Fruit fly (Drosophila melanogaster) whole organism, embryonic: ENCODE data around the gene CG32106.

Experiments used
- Atf-2 ChIP-seq: fragments of 200-800 bp; sonication (Bioruptor generic); optimal IDR thresholded peaks from 2 replicates; lab custom pipeline; 2016; ENCODE audit warnings: missing biosample characterization, missing genetic modification characterization
- Blimp-1 ChIP-seq: fragments of 200-800 bp; sonication (Bioruptor generic); optimal IDR thresholded peaks from 3 replicates; lab custom pipeline; 2018; ENCODE audit warnings: missing biosample characterization, missing genetic modification characterization, mild to moderate bottlenecking, moderate library complexity, missing genetic modification reagents
- CG11560 ChIP-seq: fragments of 200-800 bp; sonication (Bioruptor generic); IDR thresholded peaks from 3 replicates; pipeline ENCODE4 v1.3.6; 2022; ENCODE audit warnings: missing biosample characterization, missing genetic modification characterization
- CG12744 ChIP-seq: fragments of 200-800 bp; sonication (Bioruptor generic); optimal IDR thresholded peaks from 2 replicates; lab custom pipeline; 2016; ENCODE audit warnings: missing biosample characterization, missing genetic modification characterization
- CG12942 ChIP-seq: fragments of 200-800 bp; sonication (Bioruptor generic); optimal IDR thresholded peaks from 3 replicates; lab custom pipeline; 2016; ENCODE audit warnings: missing biosample characterization, missing genetic modification characterization
- CG13296 ChIP-seq: fragments of 200-800 bp; sonication (Bioruptor generic); optimal IDR thresholded peaks from 3 replicates; lab custom pipeline; 2018; ENCODE audit warnings: missing biosample characterization, mild to moderate bottlenecking, missing genetic modification characterization
- CG14050 ChIP-seq: fragments of 200-800 bp; sonication (Bioruptor generic); IDR thresholded peaks from 3 replicates; pipeline ENCODE4 v1.3.6; 2022; ENCODE audit warnings: missing biosample characterization, missing genetic modification characterization
- CG14667 ChIP-seq: fragments of 200-800 bp; sonication (Bioruptor generic); IDR thresholded peaks from 2 replicates; pipeline ENCODE4 v1.3.6; 2022; ENCODE audit warnings: missing biosample characterization, missing genetic modification characterization
- CG14965 ChIP-seq: fragments of 200-800 bp; sonication (Bioruptor generic); optimal IDR thresholded peaks from 2 replicates; lab custom pipeline; 2016; ENCODE audit warnings: missing biosample characterization, missing genetic modification characterization, borderline replicate concordance
- CG1529 ChIP-seq: fragments of 200-800 bp; sonication (Bioruptor generic); optimal IDR thresholded peaks from 3 replicates; lab custom pipeline; 2018; ENCODE audit warnings: missing biosample characterization, missing genetic modification characterization
- CG17328 ChIP-seq: fragments of 200-800 bp; sonication (Bioruptor generic); IDR thresholded peaks from 2 replicates; pipeline ENCODE4 v1.3.6; 2022; ENCODE audit warnings: missing biosample characterization, missing genetic modification characterization
- CG17802 ChIP-seq: fragments of 200-800 bp; sonication (Bioruptor generic); optimal IDR thresholded peaks from 2 replicates; lab custom pipeline; 2018; ENCODE audit warnings: missing biosample characterization, mild to moderate bottlenecking, missing genetic modification characterization, moderate library complexity
- CG18764 ChIP-seq: fragments of 200-800 bp; sonication (Bioruptor generic); optimal IDR thresholded peaks from 3 replicates; lab custom pipeline; 2016; ENCODE audit warnings: missing biosample characterization, missing genetic modification characterization
- CG2678 ChIP-seq: fragments of 200-800 bp; sonication (Bioruptor generic); optimal IDR thresholded peaks from 3 replicates; lab custom pipeline; 2019; ENCODE audit warnings: missing biosample characterization, mild to moderate bottlenecking, missing genetic modification characterization, moderate library complexity
- CG31365 ChIP-seq: fragments of 200-800 bp; sonication (Bioruptor generic); optimal IDR thresholded peaks from 2 replicates; lab custom pipeline; 2018; ENCODE audit warnings: missing biosample characterization, mild to moderate bottlenecking, missing genetic modification characterization
- CG34376 ChIP-seq: fragments of 200-800 bp; sonication (Bioruptor generic); optimal IDR thresholded peaks from 2 replicates; lab custom pipeline; 2018; ENCODE audit warnings: missing biosample characterization, mild to moderate bottlenecking, missing genetic modification characterization
- CG4328 ChIP-seq: fragments of 200-800 bp; sonication (Bioruptor generic); optimal IDR thresholded peaks from 3 replicates; lab custom pipeline; 2017; ENCODE audit warnings: missing biosample characterization, missing genetic modification reagents, missing genetic modification characterization
- CG4424 ChIP-seq: fragments of 200-800 bp; sonication (Bioruptor generic); optimal IDR thresholded peaks from 3 replicates; lab custom pipeline; 2016; ENCODE audit warnings: missing biosample characterization, missing genetic modification characterization
- CG4617 ChIP-seq: fragments of 200-800 bp; sonication (Bioruptor generic); optimal IDR thresholded peaks from 3 replicates; lab custom pipeline; 2016; ENCODE audit warnings: missing biosample characterization, missing genetic modification characterization, borderline replicate concordance
- CG4820 ChIP-seq: fragments of 200-800 bp; sonication (Bioruptor generic); optimal IDR thresholded peaks from 3 replicates; lab custom pipeline; 2016; ENCODE audit warnings: missing biosample characterization, missing genetic modification characterization
- CG5245 ChIP-seq: fragments of 200-800 bp; sonication (Bioruptor generic); optimal IDR thresholded peaks from 3 replicates; lab custom pipeline; 2016; ENCODE audit warnings: missing biosample characterization, missing genetic modification characterization
- CG6272 ChIP-seq: fragments of 200-800 bp; sonication (Bioruptor generic); IDR thresholded peaks from 2 replicates; pipeline ENCODE4 v1.3.6; 2022; ENCODE audit warnings: missing biosample characterization, missing genetic modification characterization
- CG6791 ChIP-seq: fragments of 200-800 bp; sonication (Bioruptor generic); IDR thresholded peaks from 3 replicates; pipeline ENCODE4 v1.3.6; 2022; ENCODE audit warnings: missing biosample characterization, missing genetic modification characterization; ENCODE audit not compliant: partially characterized antibody
- CG7372 ChIP-seq: fragments of 200-800 bp; sonication (Bioruptor generic); IDR thresholded peaks from 2 replicates; pipeline ENCODE4 v1.3.6; 2022; ENCODE audit warnings: missing biosample characterization, missing genetic modification characterization
- CG8290 ChIP-seq, 3 experiments: fragments of 200-800 bp; sonication (Bioruptor generic); optimal IDR thresholded peaks; 2 replicates each; lab custom pipeline; 2016 to 2019; ENCODE audit warnings: missing biosample characterization in 3 of 3, missing genetic modification characterization in 3 of 3, mild to moderate bottlenecking in 2 of 3, moderate library complexity in 1 of 3
- CG8359 ChIP-seq: fragments of 200-800 bp; sonication (Bioruptor generic); optimal IDR thresholded peaks from 2 replicates; lab custom pipeline; 2017; ENCODE audit warnings: missing biosample characterization, mild to moderate bottlenecking, missing genetic modification characterization, borderline replicate concordance
- CG9797 ChIP-seq: fragments of 200-800 bp; sonication (Bioruptor generic); optimal IDR thresholded peaks from 3 replicates; lab custom pipeline; 2018; ENCODE audit warnings: missing biosample characterization, mild to moderate bottlenecking, missing genetic modification characterization
- Dfd ChIP-seq, 2 experiments: fragments of >200 bp; optimal IDR thresholded peaks; 2 replicates each; lab custom pipeline; 2017; ENCODE audit warnings: missing biosample characterization in 2 of 2, missing genetic modification characterization in 2 of 2
- E2f2 ChIP-seq: fragments of 200-800 bp; sonication (Bioruptor generic); IDR thresholded peaks from 2 replicates; pipeline ENCODE4 v1.3.6; 2022; ENCODE audit warnings: missing biosample characterization, missing genetic modification characterization
- H15 ChIP-seq: fragments of 200-800 bp; sonication (Bioruptor generic); IDR thresholded peaks from 3 replicates; pipeline ENCODE4 v1.3.6; 2022; ENCODE audit warnings: missing biosample characterization, missing genetic modification characterization
- NFAT ChIP-seq: fragments of 200-800 bp; sonication (Bioruptor generic); IDR thresholded peaks from 2 replicates; pipeline ENCODE4 v1.3.6; 2022; ENCODE audit warnings: missing biosample characterization, missing genetic modification characterization
- NfI ChIP-seq: fragments of 200-800 bp; sonication (Bioruptor generic); optimal IDR thresholded peaks from 3 replicates; lab custom pipeline; 2018; ENCODE audit warnings: missing biosample characterization, mild to moderate bottlenecking, missing genetic modification characterization, moderate library complexity
- ac ChIP-seq: fragments of 200-800 bp; sonication (Bioruptor generic); optimal IDR thresholded peaks from 3 replicates; lab custom pipeline; 2017; ENCODE audit warnings: missing biosample characterization, mild to moderate bottlenecking, missing genetic modification characterization
- amos ChIP-seq: fragments of 200-800 bp; sonication (Bioruptor generic); IDR thresholded peaks from 2 replicates; pipeline ENCODE4 v1.3.6; 2022; ENCODE audit warnings: missing biosample characterization, missing genetic modification characterization; ENCODE audit not compliant: partially characterized antibody
- ara ChIP-seq: fragments of 200-800 bp; sonication (Bioruptor generic); IDR thresholded peaks from 2 replicates; pipeline ENCODE4 v1.3.6; 2022; ENCODE audit warnings: missing biosample characterization, missing genetic modification characterization
- bsh ChIP-seq, 2 experiments: fragments of 200-800 bp; sonication (Bioruptor generic); optimal IDR thresholded peaks; 2 replicates each; lab custom pipeline; 2017 to 2018; ENCODE audit warnings: mild to moderate bottlenecking in 2 of 2, missing biosample characterization in 2 of 2, missing genetic modification characterization in 2 of 2, moderate library complexity in 1 of 2
- chinmo ChIP-seq: fragments of 200-800 bp; sonication (Bioruptor generic); IDR thresholded peaks from 4 replicates; pipeline ENCODE4 v1.3.6; 2022; ENCODE audit warnings: missing biosample characterization, missing genetic modification characterization; ENCODE audit not compliant: partially characterized antibody
- dmrt11E ChIP-seq: fragments of 200-800 bp; sonication (Bioruptor generic); optimal IDR thresholded peaks from 3 replicates; lab custom pipeline; 2018; ENCODE audit warnings: missing biosample characterization, mild to moderate bottlenecking, missing genetic modification characterization, moderate library complexity
- gcm2 ChIP-seq: fragments of 200-800 bp; sonication (Bioruptor generic); optimal IDR thresholded peaks from 2 replicates; lab custom pipeline; 2016; ENCODE audit warnings: missing biosample characterization, missing genetic modification characterization
- gfzf ChIP-seq: fragments of 200-800 bp; sonication (Bioruptor generic); optimal IDR thresholded peaks from 2 replicates; lab custom pipeline; 2016; ENCODE audit warnings: missing biosample characterization, mild to moderate bottlenecking, missing genetic modification characterization, moderate library complexity
- kah ChIP-seq: fragments of 200-800 bp; sonication (Bioruptor generic); optimal IDR thresholded peaks from 2 replicates; lab custom pipeline; 2018; ENCODE audit warnings: missing biosample characterization, mild to moderate bottlenecking, missing genetic modification characterization
- nerfin-1 ChIP-seq: fragments of 200-800 bp; sonication (Bioruptor generic); optimal IDR thresholded peaks from 3 replicates; lab custom pipeline; 2019; ENCODE audit warnings: missing biosample characterization, mild to moderate bottlenecking, missing genetic modification characterization, moderate library complexity
- org-1 ChIP-seq: fragments of 200-800 bp; sonication (Bioruptor generic); optimal IDR thresholded peaks from 2 replicates; lab custom pipeline; 2017; ENCODE audit warnings: missing biosample characterization, missing genetic modification characterization
- p53 ChIP-seq: fragments of 200-800 bp; sonication (Bioruptor generic); optimal IDR thresholded peaks from 2 replicates; lab custom pipeline; 2016; ENCODE audit warnings: missing biosample characterization, missing genetic modification characterization
- pfk ChIP-seq: fragments of 200-800 bp; sonication (Bioruptor generic); optimal IDR thresholded peaks from 2 replicates; lab custom pipeline; 2018; ENCODE audit warnings: missing biosample characterization, mild to moderate bottlenecking, missing genetic modification characterization, moderate library complexity
- repo ChIP-seq: fragments of 200-800 bp; sonication (Bioruptor generic); optimal IDR thresholded peaks from 2 replicates; lab custom pipeline; 2016; ENCODE audit warnings: missing biosample characterization, missing genetic modification characterization
- sens ChIP-seq: fragments of 200-800 bp; sonication (Bioruptor generic); peaks from one replicate; lab custom pipeline; 2016; ENCODE audit warnings: missing biosample characterization, missing genetic modification characterization
- sim ChIP-seq: fragments of 200-800 bp; sonication (Bioruptor generic); IDR thresholded peaks from 2 replicates; pipeline ENCODE4 v1.3.6; 2022; ENCODE audit warnings: missing biosample characterization, missing genetic modification characterization
- slou ChIP-seq: fragments of 200-800 bp; sonication (Bioruptor generic); optimal IDR thresholded peaks from 3 replicates; lab custom pipeline; 2016; ENCODE audit warnings: missing biosample characterization, missing genetic modification characterization
- so ChIP-seq: fragments of 200-800 bp; sonication (Bioruptor generic); IDR thresholded peaks from 3 replicates; pipeline ENCODE4 v1.3.6; 2022; ENCODE audit warnings: missing biosample characterization, missing genetic modification characterization

Gene CG32106

DNA sequence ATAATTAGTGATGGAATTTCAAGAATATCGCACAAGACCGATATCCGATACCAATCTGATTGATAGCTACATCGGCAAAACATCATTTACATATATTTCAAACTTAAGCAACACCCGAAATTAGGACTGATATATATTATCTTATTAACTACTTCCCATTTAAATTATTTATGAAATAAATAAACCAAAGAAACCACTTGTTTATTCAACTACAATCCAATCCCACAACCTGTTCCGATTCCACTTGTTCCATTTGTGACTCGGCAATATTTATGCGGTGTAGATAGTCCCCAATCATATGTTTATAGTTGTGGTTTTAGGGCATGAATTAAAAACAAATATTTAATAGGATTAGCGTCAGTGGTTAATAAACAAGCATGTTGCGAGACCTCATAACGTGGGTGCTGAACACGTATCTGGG, 23.7 kb downstream of the CG32106 start, which contains the start of the genes CG10973 and Vps13D (continued):
- peak; percentile 32 for TF ChIP-seq CG8290 (GFP tag; optimal IDR thresholded peaks at IDR 0.05; lab: Kevin White, UChicago)
- no peak for TF ChIP-seq CG8290 (tag; optimal IDR thresholded peaks at IDR 0.05; lab: Kevin White, UChicago)
- peak; percentile 50 for TF ChIP-seq CG8359
- TF ChIP-seq CG13296 (GFP tag; lab: Kevin White, UChicago) = no peak
- peak; percentile 40; the same call in 1 of the 2 replicates for TF ChIP-seq E2f2 (GFP tag; lab: Robert Waterston, UW)
- TF ChIP-seq Blimp-1 (GFP tag; lab: Kevin White, UChicago) = no peak
- no peak for TF ChIP-seq Atf-2 (GFP tag; lab: Kevin White, UChicago)
- no peak for TF ChIP-seq repo (GFP tag; lab: Kevin White, UChicago)
- TF ChIP-seq CG14667 = no peak; the same call in 1 of the 2 replicates
- no peak for TF ChIP-seq CG1529
- no peak for TF ChIP-seq so
- peak; percentile 88 for TF ChIP-seq amos (GFP tag; lab: Robert Waterston, UW)
- TF ChIP-seq CG2678 (tag; lab: Kevin White, UChicago) = no peak
- TF ChIP-seq Dfd (GFP tag; optimal IDR thresholded peaks at IDR 0.05; lab: Kevin White, UChicago) = no peak
- TF ChIP-seq ara (GFP tag; lab: Robert Waterston, UW) = no peak; the same call in 1 of the 2 replicates
- TF ChIP-seq chinmo (GFP tag; lab: Robert Waterston, UW) = no peak; the same call in 2 of the 4 replicates
- no peak for TF ChIP-seq bsh (GFP tag; optimal IDR thresholded peaks at IDR 0.05; lab: Kevin White, UChicago)
- peak; percentile 96 for TF ChIP-seq pfk (GFP tag; lab: Kevin White, UChicago)
- TF ChIP-seq slou (GFP tag; lab: Kevin White, UChicago) = peak; percentile 57
- peak; percentile 39 for TF ChIP-seq gfzf (GFP tag; lab: Kevin White, UChicago)
- no peak for TF ChIP-seq CG5245
- no peak; the same call in 2 of the 3 replicates for TF ChIP-seq CG11560 (tag; lab: Robert Waterston, UW)
- TF ChIP-seq gcm2 (GFP tag; lab: Kevin White, UChicago) = peak; percentile 9
- TF ChIP-seq NFAT = no peak
- TF ChIP-seq ac (GFP tag; lab: Kevin White, UChicago) = no peak
- TF ChIP-seq CG18764 (GFP tag; lab: Kevin White, UChicago) = peak; percentile 100
- no peak for TF ChIP-seq CG17802 (tag; lab: Kevin White, UChicago)
- TF ChIP-seq CG12744 (GFP tag; lab: Kevin White, UChicago) = no peak
- TF ChIP-seq CG17328 = peak; percentile 51; the same call in 1 of the 2 replicates
- no peak for TF ChIP-seq CG4328
- TF ChIP-seq CG6272 (GFP tag; lab: Robert Waterston, UW) = no peak
- no peak for TF ChIP-seq NfI
- TF ChIP-seq CG4617 (GFP tag; lab: Kevin White, UChicago) = peak; percentile 70
- no peak for TF ChIP-seq H15 (GFP tag; lab: Robert Waterston, UW)
- peak; percentile 52 for TF ChIP-seq CG4424 (GFP tag; lab: Kevin White, UChicago)
- peak; percentile 85 for TF ChIP-seq kah (GFP tag; lab: Kevin White, UChicago)
- TF ChIP-seq CG14965 (GFP tag; lab: Kevin White, UChicago) = no peak
- no peak for TF ChIP-seq CG14050 (GFP tag; lab: Robert Waterston, UW)
- TF ChIP-seq dmrt11E = peak; percentile 68
- TF ChIP-seq org-1 (GFP tag; lab: Kevin White, UChicago) = peak; percentile 36
- no peak for TF ChIP-seq nerfin-1 (tag; lab: Kevin White, UChicago)
- TF ChIP-seq CG6791 (GFP tag; lab: Robert Waterston, UW) = peak; percentile 87
- TF ChIP-seq sim (GFP tag; lab: Robert Waterston, UW) = no peak
- TF ChIP-seq CG12942 = peak; percentile 19
- no peak for TF ChIP-seq CG34376
- TF ChIP-seq sens (GFP tag; lab: Kevin White, UChicago) = no peak
- no peak for TF ChIP-seq p53 (GFP tag; lab: Kevin White, UChicago)
- TF ChIP-seq CG9797 (GFP tag; lab: Kevin White, UChicago) = peak; percentile 14
- no peak for TF ChIP-seq CG7372 (GFP tag; lab: Robert Waterston, UW)
- peak; percentile 18 for TF ChIP-seq CG4820 (GFP tag; lab: Kevin White, UChicago)
- TF ChIP-seq CG31365 = peak; percentile 62
